Worm (Caenorhabditis elegans): ENCODE measurements around the gene clec-71.

clec-71 gene

ce11 chrIV:3899719-3900554 lies 37.3 kb upstream of the clec-71 start, which contains the start of gene srz-62:
TSS of gene srz-62 (plus strand) at chrIV:3900504.
- TF ChIP-seq ztf-22 (GFP tag; optimal IDR thresholded peaks at IDR 0.05) (peak; percentile 82), hlh-12 (tag; optimal IDR thresholded peaks at IDR 0.05) (no peak), unc-62 (GFP tag; optimal IDR thresholded peaks at IDR 0.05) (peak; percentile 88), lin-35 (GFP tag; optimal IDR thresholded peaks at IDR 0.05) (no peak), mel-28 (tag; optimal IDR thresholded peaks at IDR 0.05; ENCODE audit: borderline replicate concordance) (no peak), ekl-4 (GFP tag; IDR thresholded peaks at IDR 0.05) (no peak), sptf-2 (GFP tag; optimal IDR thresholded peaks at IDR 0.05) (no peak), nhr-80 (tag; optimal IDR thresholded peaks at IDR 0.05) (peak; percentile 95), madf-8 (GFP tag; conservative IDR thresholded peaks at IDR 0.05) (no peak), atf-7 (tag; optimal IDR thresholded peaks at IDR 0.05) (peak; percentile 82), tbp1 (GFP tag; optimal IDR thresholded peaks at IDR 0.05) (peak; percentile 17), tlf-1 (GFP tag; optimal IDR thresholded peaks at IDR 0.05) (peak; percentile 50), ets-4 (GFP tag; optimal IDR thresholded peaks at IDR 0.05) (peak; percentile 89), him-1 (tag; optimal IDR thresholded peaks at IDR 0.05) (no peak), pbrm-1 (GFP tag; IDR thresholded peaks at IDR 0.05) (no peak), let-526 (GFP tag; IDR thresholded peaks at IDR 0.05) (no peak), let-607 (tag; optimal IDR thresholded peaks at IDR 0.05) (peak in 1 of 2 experiments; percentile 48), K11D2.4 (GFP tag; IDR thresholded peaks at IDR 0.05) (no peak), Y56A3A.18 (GFP tag; IDR thresholded peaks at IDR 0.05) (peak; percentile 44; the same call in 1 of the 2 replicates)

DNA sequence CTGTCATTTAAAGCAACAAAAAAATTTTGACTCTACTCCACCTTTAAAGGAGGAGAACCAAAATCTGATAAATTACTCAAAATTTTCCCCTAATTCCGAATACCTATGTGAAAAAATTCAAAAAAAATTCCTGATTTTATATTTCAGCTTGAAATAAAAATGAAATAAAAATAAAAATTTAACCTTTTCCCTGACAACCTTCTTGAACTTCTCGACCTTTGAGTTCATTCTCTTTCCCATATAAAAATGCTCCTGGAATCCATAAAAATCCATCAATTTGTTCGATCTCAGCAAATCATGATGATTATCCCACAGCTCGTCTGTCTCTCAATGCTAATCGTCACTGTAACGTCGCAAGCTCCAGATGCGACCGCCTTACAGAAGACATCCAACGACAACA lies 34.3 kb upstream of the clec-71 start, which contains the start of gene F56D6.6:
TSS of gene F56D6.6 (plus strand) at position 301 of the 400 bp plus-strand sequence.
- TF ChIP-seq snpc-3.4 (tag; optimal IDR thresholded peaks at IDR 0.05), result no peak

DNA sequence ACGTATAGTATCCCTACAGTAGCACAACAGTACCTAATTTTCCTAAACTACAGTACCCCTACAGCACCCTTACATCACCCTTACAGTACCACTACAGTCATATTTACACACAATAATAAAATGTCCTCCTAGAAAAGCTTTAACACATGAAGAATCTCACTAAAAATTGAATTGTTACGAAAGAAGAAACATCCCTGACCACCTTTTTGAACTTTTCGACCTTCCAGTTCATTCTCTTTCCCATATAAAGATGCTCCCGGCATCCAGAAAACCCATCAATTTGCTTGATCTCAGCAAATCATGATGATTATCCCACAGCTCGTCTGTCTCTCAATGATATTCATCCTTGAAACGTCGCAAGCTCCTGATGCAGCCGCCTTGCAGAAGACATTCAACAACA lies 32.6 kb upstream of the clec-71 start, which contains the start of gene F56D6.21:
TSS of gene F56D6.21 (plus strand) at position 301 of the 400 bp plus-strand sequence.
- TF ChIP-seq die-1 (tag; optimal IDR thresholded peaks at IDR 0.05) (no peak), ceh-100 (GFP tag; IDR thresholded peaks at IDR 0.05) (no peak), sdz-38 (tag; optimal IDR thresholded peaks at IDR 0.05) (no peak), F39B2.1 (GFP tag; IDR thresholded peaks at IDR 0.05) (no peak), ama-1 (optimal IDR thresholded peaks at IDR 0.05) (no peak), ama-1 (GFP tag; optimal IDR thresholded peaks at IDR 0.05) (no peak), snpc-1.1 (tag; optimal IDR thresholded peaks at IDR 0.05; ENCODE audit: insufficient read depth) (no peak), hlh-26 (GFP tag; conservative IDR thresholded peaks at IDR 0.05) (no peak), gei-17 (GFP tag; optimal IDR thresholded peaks at IDR 0.05) (no peak), ekl-4 (GFP tag; IDR thresholded peaks at IDR 0.05) (no peak), ztf-25 (GFP tag; IDR thresholded peaks at IDR 0.05) (no peak), nfyb-1 (GFP tag; IDR thresholded peaks at IDR 0.05) (no peak), lin-35 (GFP tag; optimal IDR thresholded peaks at IDR 0.05) (no peak), F33H1.4 (GFP tag; IDR thresholded peaks at IDR 0.05) (no peak), ceh-27 (GFP tag; optimal IDR thresholded peaks at IDR 0.05) (no peak), atf-7 (tag; optimal IDR thresholded peaks at IDR 0.05) (no peak), unc-62 (GFP tag; optimal IDR thresholded peaks at IDR 0.05) (no peak), snpc-3.4 (tag; optimal IDR thresholded peaks at IDR 0.05) (no peak)

Measured in whole organism, young adult.